Worm (Caenorhabditis elegans) whole organism, L1 larva: ENCODE data around the gene grsp-4.

ENCODE experiments used
- C16A3.4 ChIP-seq: fragments of 150-350 bp; optimal IDR thresholded peaks from 2 replicates; lab custom pipeline; 2014; ENCODE audit warnings: missing biosample characterization, missing genetic modification characterization
- blmp-1 ChIP-seq: fragments of 150-350 bp; optimal IDR thresholded peaks from 2 replicates; lab custom pipeline; 2014; ENCODE audit warnings: missing biosample characterization, missing genetic modification characterization
- efl-1 ChIP-seq, 4 experiments: fragments of 150-350 bp; optimal IDR thresholded peaks in 3 of 4; peaks in 1 of 4; 1 replicate in 1 of 4; 2 replicates in 3 of 4; lab custom pipeline; 2014; ENCODE audit warnings: missing biosample characterization in 2 of 4, missing genetic modification characterization in 2 of 4, missing genetic modification reagents in 2 of 4
- elt-3 ChIP-seq, 6 experiments: fragments of 150-350 bp in 1 of 6; sonication (generic microtip); optimal IDR thresholded peaks; 2 replicates each; lab custom pipeline; 2017 to 2018; ENCODE audit warnings: missing biosample characterization in 6 of 6, missing genetic modification characterization in 6 of 6, inconsistent platforms in 1 of 6
- fkh-10 ChIP-seq: sonication (generic microtip); optimal IDR thresholded peaks from 2 replicates; lab custom pipeline; 2017; ENCODE audit warnings: missing biosample characterization, missing genetic modification reagents, missing genetic modification characterization
- grh-1 ChIP-seq: fragments of 200-800 bp; sonication (Bioruptor generic); IDR thresholded peaks from 2 replicates; pipeline ENCODE4 v1.3.6; 2022; ENCODE audit warnings: missing genetic modification reagents, missing genetic modification characterization, missing compliant biosample characterization
- hpl-2 ChIP-seq: fragments of 150-350 bp; optimal IDR thresholded peaks from 2 replicates; lab custom pipeline; 2014; ENCODE audit warnings: missing biosample characterization, missing genetic modification reagents, missing genetic modification characterization
- nhr-19 ChIP-seq: fragments of 200-800 bp; sonication (Bioruptor generic); conservative IDR thresholded peaks from 2 replicates; pipeline ENCODE4 v1.3.6; 2022; ENCODE audit warnings: missing genetic modification characterization, missing compliant biosample characterization
- nhr-20 ChIP-seq: sonication (generic microtip); optimal IDR thresholded peaks from 2 replicates; lab custom pipeline; 2016; ENCODE audit warnings: mild to moderate bottlenecking, missing genetic modification characterization, missing compliant biosample characterization
- nhr-77 ChIP-seq: fragments of 150-350 bp; optimal IDR thresholded peaks from 2 replicates; lab custom pipeline; 2014; ENCODE audit warnings: missing biosample characterization, missing genetic modification characterization
- nhr-84 ChIP-seq: sonication (generic microtip); optimal IDR thresholded peaks from 2 replicates; lab custom pipeline; 2017; ENCODE audit warnings: missing biosample characterization, missing genetic modification characterization
- snu-23 ChIP-seq: sonication (generic microtip); optimal IDR thresholded peaks from 2 replicates; lab custom pipeline; 2016; ENCODE audit warnings: missing genetic modification characterization, missing compliant biosample characterization

Gene grsp-4

ce11 chrV:7675904-7676303 lies 51.2 kb downstream of the grsp-4 start, which contains the start of gene C12D5.3:
TSS of gene C12D5.3 (plus strand) at chrV:7676204.
- TF ChIP-seq snu-23 (GFP tag; lab: Kevin White, UChicago), result no peak
- TF ChIP-seq efl-1 (optimal IDR thresholded peaks at IDR 0.05; lab: Kevin White, UChicago), result no peak
- TF ChIP-seq efl-1 (GFP tag; optimal IDR thresholded peaks at IDR 0.05 in 1 of 2; lab: Kevin White, UChicago), result no peak
- TF ChIP-seq hpl-2 (GFP tag; lab: Kevin White, UChicago), result no peak
- TF ChIP-seq nhr-19 (GFP tag; lab: Robert Waterston, UW), result no peak
- no peak for TF ChIP-seq grh-1 (GFP tag; lab: Robert Waterston, UW)
- TF ChIP-seq nhr-84, result no peak
- no peak for TF ChIP-seq blmp-1 (tag; lab: Kevin White, UChicago)
- no peak for TF ChIP-seq fkh-10 (GFP tag; lab: Kevin White, UChicago)
- TF ChIP-seq C16A3.4 (tag; lab: Kevin White, UChicago), result no peak
- TF ChIP-seq elt-3 (tag; optimal IDR thresholded peaks at IDR 0.05; lab: Kevin White, UChicago), result no peak
- no peak for TF ChIP-seq nhr-20 (tag; lab: Kevin White, UChicago)
- TF ChIP-seq nhr-77, result no peak
